Fruit fly (Drosophila melanogaster) whole organism, embryonic: ENCODE results near the gene Dic61B.

Source experiments
- Abd-B ChIP-seq: fragments of 200-800 bp; sonication (Bioruptor generic); optimal IDR thresholded peaks from 2 replicates; lab custom pipeline; 2018; ENCODE audit warnings: missing biosample characterization, mild to moderate bottlenecking, missing genetic modification characterization, moderate library complexity
- Aef1 ChIP-seq: fragments of 200-800 bp; sonication (Bioruptor generic); IDR thresholded peaks from 3 replicates; pipeline ENCODE4 v1.3.6; 2022; ENCODE audit warnings: missing biosample characterization, missing genetic modification characterization
- Atf-2 ChIP-seq: fragments of 200-800 bp; sonication (Bioruptor generic); optimal IDR thresholded peaks from 2 replicates; lab custom pipeline; 2016; ENCODE audit warnings: missing biosample characterization, missing genetic modification characterization
- Bdp1 ChIP-seq: fragments of 200-800 bp; sonication (Bioruptor generic); optimal IDR thresholded peaks from 3 replicates; lab custom pipeline; 2016; ENCODE audit warnings: missing biosample characterization, missing genetic modification characterization
- CG10654 ChIP-seq: fragments of 200-800 bp; sonication (Bioruptor generic); optimal IDR thresholded peaks from 2 replicates; lab custom pipeline; 2016; ENCODE audit warnings: missing biosample characterization, missing genetic modification characterization
- CG13624 ChIP-seq: fragments of 200-800 bp; sonication (Bioruptor generic); optimal IDR thresholded peaks from 2 replicates; lab custom pipeline; 2016; ENCODE audit warnings: missing biosample characterization, missing genetic modification characterization
- CG14441 ChIP-seq: fragments of 200-800 bp; sonication (Bioruptor generic); IDR thresholded peaks from 2 replicates; pipeline ENCODE4 v1.3.6; 2022; ENCODE audit warnings: missing biosample characterization, missing genetic modification characterization
- CG14667 ChIP-seq: fragments of 200-800 bp; sonication (Bioruptor generic); IDR thresholded peaks from 2 replicates; pipeline ENCODE4 v1.3.6; 2022; ENCODE audit warnings: missing biosample characterization, missing genetic modification characterization
- CG14965 ChIP-seq: fragments of 200-800 bp; sonication (Bioruptor generic); optimal IDR thresholded peaks from 2 replicates; lab custom pipeline; 2016; ENCODE audit warnings: missing biosample characterization, missing genetic modification characterization, borderline replicate concordance
- CG17361 ChIP-seq: fragments of 200-800 bp; sonication (Bioruptor generic); IDR thresholded peaks from 3 replicates; pipeline ENCODE4 v1.3.6; 2022; ENCODE audit warnings: missing biosample characterization, missing genetic modification characterization
- CG17829 ChIP-seq: fragments of 200-800 bp; optimal IDR thresholded peaks from 2 replicates; lab custom pipeline; 2019; ENCODE audit warnings: missing biosample characterization, mild to moderate bottlenecking, missing genetic modification characterization, moderate library complexity
- CG30403 ChIP-seq: fragments of 200-800 bp; sonication (Bioruptor generic); optimal IDR thresholded peaks from 3 replicates; lab custom pipeline; 2016; ENCODE audit warnings: missing biosample characterization, missing genetic modification characterization
- CG33557 ChIP-seq: fragments of 200-800 bp; sonication (Bioruptor generic); optimal IDR thresholded peaks from 2 replicates; lab custom pipeline; 2019; ENCODE audit warnings: missing biosample characterization, mild to moderate bottlenecking, missing genetic modification characterization, moderate library complexity
- CG3726 ChIP-seq: fragments of 200-800 bp; sonication (Bioruptor generic); IDR thresholded peaks from 3 replicates; pipeline ENCODE4, ENCODE4 v1.3.6; 2022; ENCODE audit warnings: missing biosample characterization, missing genetic modification characterization
- CG3847 ChIP-seq: fragments of 200-800 bp; sonication (Bioruptor generic); IDR thresholded peaks from 2 replicates; pipeline ENCODE4 v1.3.6; 2022; ENCODE audit warnings: missing biosample characterization, missing genetic modification characterization
- CG4328 ChIP-seq: fragments of 200-800 bp; sonication (Bioruptor generic); optimal IDR thresholded peaks from 3 replicates; lab custom pipeline; 2017; ENCODE audit warnings: missing biosample characterization, missing genetic modification reagents, missing genetic modification characterization
- CG5245 ChIP-seq: fragments of 200-800 bp; sonication (Bioruptor generic); optimal IDR thresholded peaks from 3 replicates; lab custom pipeline; 2016; ENCODE audit warnings: missing biosample characterization, missing genetic modification characterization
- CG6272 ChIP-seq: fragments of 200-800 bp; sonication (Bioruptor generic); IDR thresholded peaks from 2 replicates; pipeline ENCODE4 v1.3.6; 2022; ENCODE audit warnings: missing biosample characterization, missing genetic modification characterization
- CG6689 ChIP-seq: fragments of 200-800 bp; sonication (Bioruptor generic); IDR thresholded peaks from 2 replicates; pipeline ENCODE4 v1.3.6; 2022; ENCODE audit warnings: missing biosample characterization, missing genetic modification characterization
- CG9797 ChIP-seq: fragments of 200-800 bp; sonication (Bioruptor generic); optimal IDR thresholded peaks from 3 replicates; lab custom pipeline; 2018; ENCODE audit warnings: missing biosample characterization, mild to moderate bottlenecking, missing genetic modification characterization
- Dp ChIP-seq: fragments of 200-800 bp; sonication (Bioruptor generic); optimal IDR thresholded peaks from 2 replicates; lab custom pipeline; 2018; ENCODE audit warnings: missing biosample characterization, mild to moderate bottlenecking, missing genetic modification characterization, moderate library complexity
- Ets65A ChIP-seq: fragments of 200-800 bp; sonication (Bioruptor generic); peaks from one replicate; lab custom pipeline; 2016; ENCODE audit warnings: missing biosample characterization, missing genetic modification characterization
- Fer2 ChIP-seq: fragments of 200-800 bp; sonication (Bioruptor generic); optimal IDR thresholded peaks from 2 replicates; lab custom pipeline; 2018; ENCODE audit warnings: missing biosample characterization, mild to moderate bottlenecking, missing genetic modification characterization, moderate library complexity
- Hr51 ChIP-seq, 2 experiments: fragments of 200-800 bp; sonication (Bioruptor generic); optimal IDR thresholded peaks; 2 replicates in 1 of 2; 3 replicates in 1 of 2; lab custom pipeline; 2016 to 2018; ENCODE audit warnings: missing biosample characterization in 2 of 2, missing genetic modification characterization in 2 of 2, mild to moderate bottlenecking in 1 of 2, moderate library complexity in 1 of 2
- Hsf ChIP-seq: fragments of 200-800 bp; sonication (Bioruptor generic); optimal IDR thresholded peaks from 3 replicates; lab custom pipeline; 2016; ENCODE audit warnings: missing biosample characterization, missing genetic modification characterization
- Nf-YC ChIP-seq: fragments of 200-800 bp; optimal IDR thresholded peaks from 3 replicates; lab custom pipeline; 2019; ENCODE audit warnings: missing biosample characterization, mild to moderate bottlenecking, missing genetic modification characterization, moderate library complexity
- Pdp1 ChIP-seq, 2 experiments: fragments of 200-800 bp; sonication (Bioruptor generic); optimal IDR thresholded peaks; 3 replicates each; lab custom pipeline; 2016; ENCODE audit warnings: missing biosample characterization in 2 of 2, missing genetic modification characterization in 2 of 2, mild to moderate bottlenecking in 1 of 2, moderate library complexity in 1 of 2
- Side ChIP-seq: fragments of 200-800 bp; sonication (Bioruptor generic); optimal IDR thresholded peaks from 2 replicates; lab custom pipeline; 2016; ENCODE audit warnings: missing biosample characterization, missing genetic modification characterization
- Six4 ChIP-seq: fragments of 200-800 bp; sonication (Bioruptor generic); optimal IDR thresholded peaks from 2 replicates; lab custom pipeline; 2016; ENCODE audit warnings: missing biosample characterization, missing genetic modification characterization
- Sox100B ChIP-seq: fragments of 200-800 bp; sonication (Bioruptor generic); optimal IDR thresholded peaks from 3 replicates; lab custom pipeline; 2018; ENCODE audit warnings: missing biosample characterization, mild to moderate bottlenecking, missing genetic modification characterization
- Sry-β ChIP-seq: fragments of 200-800 bp; sonication (Bioruptor generic); optimal IDR thresholded peaks from 2 replicates; lab custom pipeline; 2018; ENCODE audit warnings: missing biosample characterization, mild to moderate bottlenecking, missing genetic modification characterization, moderate library complexity
- ab ChIP-seq: fragments of 200-800 bp; sonication (Bioruptor generic); optimal IDR thresholded peaks from 2 replicates; lab custom pipeline; 2016; ENCODE audit warnings: missing biosample characterization, missing genetic modification characterization
- ash1 ChIP-seq: fragments of 200-800 bp; sonication (Bioruptor generic); optimal IDR thresholded peaks from 2 replicates; lab custom pipeline; 2018; ENCODE audit warnings: missing biosample characterization, mild to moderate bottlenecking, missing genetic modification characterization
- bowl ChIP-seq: fragments of 200-800 bp; sonication (Bioruptor generic); IDR thresholded peaks from 2 replicates; pipeline ENCODE4 v1.3.6; 2022; ENCODE audit warnings: missing biosample characterization, missing genetic modification characterization
- corto ChIP-seq: fragments of 200-800 bp; sonication (Bioruptor generic); optimal IDR thresholded peaks from 2 replicates; lab custom pipeline; 2016; ENCODE audit warnings: missing biosample characterization, mild to moderate bottlenecking, missing genetic modification characterization, moderate library complexity
- dysf ChIP-seq: fragments of 200-800 bp; sonication (Bioruptor generic); IDR thresholded peaks from 3 replicates; pipeline ENCODE4 v1.3.6; 2022; ENCODE audit warnings: missing biosample characterization, missing genetic modification characterization
- emc ChIP-seq: fragments of 200-800 bp; sonication (Bioruptor generic); optimal IDR thresholded peaks from 2 replicates; lab custom pipeline; 2016; ENCODE audit warnings: missing biosample characterization, missing genetic modification characterization
- gsb ChIP-seq: fragments of 200-800 bp; sonication (Bioruptor generic); IDR thresholded peaks from 2 replicates; pipeline ENCODE4 v1.3.6; 2022; ENCODE audit warnings: missing biosample characterization, missing genetic modification characterization
- nom ChIP-seq: fragments of 200-800 bp; sonication (Bioruptor generic); optimal IDR thresholded peaks from 2 replicates; lab custom pipeline; 2017; ENCODE audit warnings: missing biosample characterization, missing genetic modification characterization, mild to moderate bottlenecking, moderate library complexity, missing genetic modification reagents
- peb ChIP-seq: fragments of 200-800 bp; sonication (Bioruptor generic); IDR thresholded peaks from 2 replicates; pipeline ENCODE4 v1.3.6; 2022; ENCODE audit warnings: missing biosample characterization, missing genetic modification characterization
- prd ChIP-seq, 3 experiments: fragments of >200 bp in 2 of 3; fragments of 200-800 bp in 1 of 3; sonication (Bioruptor generic) in 1 of 3; optimal IDR thresholded peaks in 2 of 3; IDR thresholded peaks in 1 of 3; 2 replicates in 2 of 3; 3 replicates in 1 of 3; pipeline versions ENCODE4 v1.3.6 to Lab custom; 2017 to 2022; ENCODE audit warnings: missing biosample characterization in 1 of 3, missing genetic modification characterization in 1 of 3
- pum ChIP-seq: fragments of 200-800 bp; sonication (Bioruptor generic); optimal IDR thresholded peaks from 2 replicates; lab custom pipeline; 2016; ENCODE audit warnings: missing biosample characterization, missing genetic modification characterization
- ranshi ChIP-seq: fragments of 200-800 bp; sonication (Bioruptor generic); IDR thresholded peaks from 2 replicates; pipeline ENCODE4 v1.3.6; 2022; ENCODE audit warnings: missing biosample characterization, missing genetic modification characterization
- scrt ChIP-seq: fragments of 200-800 bp; sonication (Bioruptor generic); optimal IDR thresholded peaks from 2 replicates; lab custom pipeline; 2018; ENCODE audit warnings: missing biosample characterization, mild to moderate bottlenecking, missing genetic modification characterization, moderate library complexity
- sisA ChIP-seq: fragments of 200-800 bp; sonication (Bioruptor generic); IDR thresholded peaks from 2 replicates; pipeline ENCODE4 v1.3.6; 2022; ENCODE audit warnings: missing biosample characterization, missing genetic modification characterization
- tap ChIP-seq: fragments of 200-800 bp; optimal IDR thresholded peaks from 3 replicates; lab custom pipeline; 2019; ENCODE audit warnings: missing biosample characterization, mild to moderate bottlenecking, missing genetic modification characterization, moderate library complexity
- trem ChIP-seq: fragments of 200-800 bp; optimal IDR thresholded peaks from 3 replicates; lab custom pipeline; 2019; ENCODE audit warnings: missing biosample characterization, mild to moderate bottlenecking, missing genetic modification characterization, moderate library complexity
- unpg ChIP-seq: fragments of 200-800 bp; sonication (Bioruptor generic); optimal IDR thresholded peaks from 3 replicates; lab custom pipeline; 2018; ENCODE audit warnings: missing biosample characterization, mild to moderate bottlenecking, missing genetic modification characterization, moderate library complexity
- wor ChIP-seq: fragments of 200-800 bp; sonication (Bioruptor generic); IDR thresholded peaks from 2 replicates; pipeline ENCODE4 v1.3.6; 2022; ENCODE audit warnings: missing biosample characterization, missing genetic modification characterization
- zfh2 ChIP-seq: fragments of 200-800 bp; sonication (Bioruptor generic); optimal IDR thresholded peaks from 2 replicates; lab custom pipeline; 2016; ENCODE audit warnings: missing biosample characterization, missing genetic modification characterization

Gene Dic61B

dm6 chr3L:184251-184650 is 31.9 kb upstream of the Dic61B start, which contains the start of the genes CG34140, Mkp and Mtch (continued):
- TF ChIP-seq ab (GFP tag; lab: Kevin White, UChicago) = peak; percentile 69
- TF ChIP-seq Dp = peak; percentile 36
- TF ChIP-seq zfh2 (GFP tag; lab: Kevin White, UChicago) = peak; percentile 89
- peak; percentile 68 for TF ChIP-seq emc
- TF ChIP-seq peb (GFP tag; lab: Robert Waterston, UW) = peak; percentile 60; the same call in 1 of the 2 replicates
- peak; percentile 90 to 99 for TF ChIP-seq Pdp1 (GFP tag; optimal IDR thresholded peaks at IDR 0.05; lab: Kevin White, UChicago)
- TF ChIP-seq CG14965 (GFP tag; lab: Kevin White, UChicago) = peak; percentile 48
- peak; percentile 79 for TF ChIP-seq corto
- 0 out of 2 replicates have a peak, but pooled peaks have one; percentile 40 for TF ChIP-seq gsb (GFP tag; lab: Robert Waterston, UW)
- TF ChIP-seq CG10654 = peak; percentile 84
- no peak for TF ChIP-seq Sox100B (GFP tag; lab: Kevin White, UChicago)
- peak; percentile 80; the same call in 1 of the 2 replicates for TF ChIP-seq ranshi (GFP tag; lab: Robert Waterston, UW)
- peak; percentile 83 for TF ChIP-seq Atf-2 (GFP tag; lab: Kevin White, UChicago)
- peak; percentile 57 for TF ChIP-seq wor
- peak; percentile 81 for TF ChIP-seq CG6689
- TF ChIP-seq Hr51 (GFP tag; optimal IDR thresholded peaks at IDR 0.05; lab: Kevin White, UChicago) = peak in 1 of 2 experiments; percentile 91
- TF ChIP-seq Abd-B (GFP tag; lab: Kevin White, UChicago) = peak; percentile 84
- TF ChIP-seq ash1 = peak; percentile 9
- TF ChIP-seq CG17829 (tag; lab: Kevin White, UChicago) = peak; percentile 86
- TF ChIP-seq Six4 (GFP tag; lab: Kevin White, UChicago) = peak; percentile 69
- no peak; the same call in 1 of the 3 replicates for TF ChIP-seq CG17361
- TF ChIP-seq CG9797 (GFP tag; lab: Kevin White, UChicago) = peak; percentile 84
- TF ChIP-seq CG4328 (GFP tag; lab: Kevin White, UChicago) = peak; percentile 68
- peak; percentile 94 for TF ChIP-seq CG30403
- no peak for TF ChIP-seq Nf-YC (tag; lab: Kevin White, UChicago)
- peak; percentile 89 for TF ChIP-seq pum
- TF ChIP-seq Aef1 (GFP tag; lab: Robert Waterston, UW) = peak; percentile 88
- TF ChIP-seq trem (tag; lab: Kevin White, UChicago) = peak; percentile 92
- peak; percentile 87 for TF ChIP-seq Side
- TF ChIP-seq Sry-β (GFP tag; lab: Kevin White, UChicago) = peak; percentile 3
- peak; percentile 88 for TF ChIP-seq CG3847 (GFP tag; lab: Robert Waterston, UW)
- TF ChIP-seq scrt (GFP tag; lab: Kevin White, UChicago) = no peak
- TF ChIP-seq sisA (GFP tag; lab: Robert Waterston, UW) = peak; percentile 86
- TF ChIP-seq dysf (GFP tag; lab: Robert Waterston, UW) = peak; percentile 76
- peak; percentile 7 for TF ChIP-seq nom
- peak; percentile 89 for TF ChIP-seq Hsf (GFP tag; lab: Kevin White, UChicago)
- no peak for TF ChIP-seq CG13624 (GFP tag; lab: Kevin White, UChicago)
- peak; percentile 70 for TF ChIP-seq CG14667 (GFP tag; lab: Robert Waterston, UW)
- TF ChIP-seq Ets65A (GFP tag; lab: Kevin White, UChicago) = peak; percentile 99
- peak; percentile 78 for TF ChIP-seq CG14441 (GFP tag; lab: Robert Waterston, UW)
- TF ChIP-seq CG3726 = 0 out of 3 replicates have a peak, but pooled peaks have one; percentile 25
- TF ChIP-seq tap = no peak
- peak; percentile 83 for TF ChIP-seq CG6272 (GFP tag; lab: Robert Waterston, UW)
- no peak for TF ChIP-seq unpg (GFP tag; lab: Kevin White, UChicago)
- TF ChIP-seq CG5245 (GFP tag; lab: Kevin White, UChicago) = peak; percentile 69
- TF ChIP-seq Bdp1 (GFP tag; lab: Kevin White, UChicago) = peak; percentile 85
- TF ChIP-seq CG33557 (GFP tag; lab: Kevin White, UChicago) = peak; percentile 74
- no peak for TF ChIP-seq prd (optimal IDR thresholded peaks at IDR 0.05; lab: Kevin White, UChicago)
- TF ChIP-seq prd (GFP tag; IDR thresholded peaks at IDR 0.05; lab: Robert Waterston, UW) = peak; percentile 92
- TF ChIP-seq Fer2 (tag; lab: Kevin White, UChicago) = peak; percentile 64
- TF ChIP-seq bowl = peak; percentile 47; the same call in 1 of the 2 replicates
